Fruit fly (Drosophila melanogaster): ENCODE data around the gene da.

Gene da

dm6 chr2L:10408122-10408576 lies 20.2 kb downstream of the da start, which contains the start of the genes Ip259 and RpS27A (continued):
- TF ChIP-seq CG11762 (GFP tag; optimal IDR thresholded peaks at IDR 0.05; ENCODE audit: insufficient read depth) (peak; percentile 27), Eip78C (GFP tag) (peak; percentile 90), Hr38 (GFP tag; optimal IDR thresholded peaks at IDR 0.05) (no peak), CG7368 (GFP tag; optimal IDR thresholded peaks at IDR 0.05) (no peak), Ets96B (tag; optimal IDR thresholded peaks at IDR 0.05) (peak; percentile 37), fkh (GFP tag; optimal IDR thresholded peaks at IDR 0.05) (peak; percentile 59), fd59A (GFP tag; optimal IDR thresholded peaks at IDR 0.05) (peak; percentile 56), CG10669 (GFP tag; optimal IDR thresholded peaks at IDR 0.05) (peak; percentile 62), Eip93F (GFP tag; optimal IDR thresholded peaks at IDR 0.05) (peak; percentile 21), Smox (GFP tag; optimal IDR thresholded peaks at IDR 0.05) (no peak), dsx (GFP tag; optimal IDR thresholded peaks at IDR 0.05; ENCODE audit: poor library complexity, severe bottlenecking) (no peak), Eip75B (GFP tag; optimal IDR thresholded peaks at IDR 0.05) (no peak), Met (GFP tag; optimal IDR thresholded peaks at IDR 0.05) (no peak), CG3919 (GFP tag; optimal IDR thresholded peaks at IDR 0.05) (no peak), dac (GFP tag; optimal IDR thresholded peaks at IDR 0.05) (peak; percentile 39), salr (GFP tag; optimal IDR thresholded peaks at IDR 0.05) (peak in 1 of 2 experiments; percentile 88), Gug (GFP tag; IDR thresholded peaks at IDR 0.05) (0 out of 2 replicates have a peak, but pooled peaks have one; percentile 19), CG6792 (GFP tag; optimal IDR thresholded peaks at IDR 0.05) (peak; percentile 59), pdm3 (GFP tag; optimal IDR thresholded peaks at IDR 0.05) (no peak), svp (GFP tag) (no peak), lz (GFP tag; optimal IDR thresholded peaks at IDR 0.05) (peak; percentile 80), CG9139 (GFP tag; optimal IDR thresholded peaks at IDR 0.05) (peak; percentile 61), eg (GFP tag; IDR thresholded peaks at IDR 0.05) (no peak), fd85E (GFP tag; optimal IDR thresholded peaks at IDR 0.05) (peak; percentile 63), CG15336 (GFP tag; IDR thresholded peaks at IDR 0.05) (no peak)

dm6 chr2L:10413251-10414127 lies 25.6 kb downstream of the da start, which contains the start of the genes CG5355 and Klp31E:
CG5355 (minus strand) TSS chr2L:10413463.
Klp31E (plus strand) TSS chr2L:10414017.
- TF ChIP-seq Blimp-1 (GFP tag; optimal IDR thresholded peaks at IDR 0.05) (peak; percentile 43), cyc (GFP tag; optimal IDR thresholded peaks at IDR 0.05) (peak; percentile 47), achi (GFP tag; optimal IDR thresholded peaks at IDR 0.05) (no peak), Hr39 (GFP tag; optimal IDR thresholded peaks at IDR 0.05) (peak; percentile 59), Met (GFP tag; optimal IDR thresholded peaks at IDR 0.05) (no peak), Sox15 (GFP tag; optimal IDR thresholded peaks at IDR 0.05) (peak; percentile 65), CG3032 (tag; optimal IDR thresholded peaks at IDR 0.05) (peak; percentile 79), CG11762 (GFP tag; optimal IDR thresholded peaks at IDR 0.05; ENCODE audit: insufficient read depth) (no peak), Hr4 (GFP tag; optimal IDR thresholded peaks at IDR 0.05) (no peak), spab (GFP tag; optimal IDR thresholded peaks at IDR 0.05) (no peak), pdm3 (GFP tag; optimal IDR thresholded peaks at IDR 0.05) (no peak), Ets21C (GFP tag; optimal IDR thresholded peaks at IDR 0.05) (peak; percentile 39), lz (GFP tag; optimal IDR thresholded peaks at IDR 0.05) (peak; percentile 59), dsx (GFP tag; optimal IDR thresholded peaks at IDR 0.05; ENCODE audit: poor library complexity, severe bottlenecking) (no peak), CG1621 (tag; optimal IDR thresholded peaks at IDR 0.05) (no peak), Gug (GFP tag; IDR thresholded peaks at IDR 0.05) (0 out of 2 replicates have a peak, but pooled peaks have one; percentile 41), Lpt (GFP tag; optimal IDR thresholded peaks at IDR 0.05) (no peak), CG6792 (GFP tag; optimal IDR thresholded peaks at IDR 0.05) (peak; percentile 42), CG3919 (GFP tag; optimal IDR thresholded peaks at IDR 0.05) (no peak), acj6 (GFP tag; optimal IDR thresholded peaks at IDR 0.05) (peak; percentile 50), esn (GFP tag; optimal IDR thresholded peaks at IDR 0.05) (peak; percentile 54), Ets96B (tag; optimal IDR thresholded peaks at IDR 0.05) (peak; percentile 46), salr (GFP tag; optimal IDR thresholded peaks at IDR 0.05) (no peak), Smox (GFP tag; optimal IDR thresholded peaks at IDR 0.05) (no peak), CG34406 (GFP tag; optimal IDR thresholded peaks at IDR 0.05) (no peak), svp (GFP tag) (no peak), fkh (GFP tag; optimal IDR thresholded peaks at IDR 0.05) (no peak), OdsH (GFP tag; optimal IDR thresholded peaks at IDR 0.05) (peak; percentile 69), Sox14 (GFP tag; optimal IDR thresholded peaks at IDR 0.05) (no peak), Eip75B (GFP tag; optimal IDR thresholded peaks at IDR 0.05) (no peak), CG8119 (GFP tag; IDR thresholded peaks at IDR 0.05) (no peak), CG16779 (tag; optimal IDR thresholded peaks at IDR 0.05) (no peak), CG11294 (GFP tag; IDR thresholded peaks at IDR 0.05) (no peak), dac (GFP tag; optimal IDR thresholded peaks at IDR 0.05) (no peak), CG10669 (GFP tag; optimal IDR thresholded peaks at IDR 0.05) (no peak), CG32006 (GFP tag; optimal IDR thresholded peaks at IDR 0.05) (no peak), CG10631 (GFP tag; optimal IDR thresholded peaks at IDR 0.05) (peak; percentile 78), CG15336 (GFP tag; IDR thresholded peaks at IDR 0.05) (no peak)
